Worm (Caenorhabditis elegans): ENCODE data around the gene str-61.

DNA sequence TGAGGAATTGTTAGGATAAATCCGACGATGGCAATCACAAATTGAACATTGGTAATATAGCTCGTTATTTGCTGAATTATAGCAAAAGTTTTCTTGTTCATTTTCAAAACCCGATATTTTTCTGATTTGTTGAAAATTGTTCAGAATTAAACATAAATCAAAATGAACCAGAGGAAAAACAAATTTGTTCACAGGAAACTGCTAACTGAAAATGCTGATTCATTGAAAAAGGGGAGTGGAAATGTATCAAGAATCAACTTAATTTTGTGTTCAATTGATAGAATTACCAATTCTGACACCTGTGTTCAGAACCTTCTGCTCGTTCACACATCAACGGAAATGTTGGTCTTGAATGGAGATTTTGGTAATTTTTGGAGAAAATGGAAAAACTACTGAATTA, 27.5 kb downstream of the str-61 start, which contains the start of gene srw-77:
- TF ChIP-seq flt-1 (GFP tag; IDR thresholded peaks at IDR 0.05), result no peak
- no peak for TF ChIP-seq cog-1 (tag; optimal IDR thresholded peaks at IDR 0.05)
- no peak for TF ChIP-seq ref-1 (GFP tag; conservative IDR thresholded peaks at IDR 0.05)
- no peak for TF ChIP-seq tab-1 (GFP tag; IDR thresholded peaks at IDR 0.05)
- TF ChIP-seq klf-2 (GFP tag; conservative IDR thresholded peaks at IDR 0.05), result no peak
- TF ChIP-seq med-1 (GFP tag; optimal IDR thresholded peaks at IDR 0.05; ENCODE audit: insufficient read depth), result no peak
- TF ChIP-seq ztf-29 (GFP tag; IDR thresholded peaks at IDR 0.05), result no peak
- TF ChIP-seq ztf-23 (GFP tag; IDR thresholded peaks at IDR 0.05), result no peak
- no peak for TF ChIP-seq T22C8.4 (GFP tag; IDR thresholded peaks at IDR 0.05)
